Fruit fly (Drosophila melanogaster) S2 (cell line): ENCODE data around the gene CG40045.

ENCODE experiments used
- CG8478 ChIP-seq: fragments of >200 bp; optimal IDR thresholded peaks from 2 replicates; lab custom pipeline; 2018
- CTCF ChIP-seq, 2 experiments: fragments of >200 bp; optimal IDR thresholded peaks; 2 replicates each; lab custom pipeline; 2018

- TF ChIP-seq CG8478 (no peak), CTCF (optimal IDR thresholded peaks at IDR 0.05; lab: Kevin White, UChicago) (no peak)
Measured at dm6 chr3L:24029774-24030173, 1.5 kb downstream of the CG40045 start.
